Worm (Caenorhabditis elegans): ENCODE data around the gene C07G1.7.

- no peak for TF ChIP-seq F10E7.11 (tag; optimal IDR thresholded peaks at IDR 0.05)
- TF ChIP-seq bed-1 (GFP tag; IDR thresholded peaks at IDR 0.05): no peak
- no peak for TF ChIP-seq tlf-1 (GFP tag; optimal IDR thresholded peaks at IDR 0.05)
- TF ChIP-seq lin-26 (GFP tag; IDR thresholded peaks at IDR 0.05): no peak
- TF ChIP-seq F52B5.7 (tag; optimal IDR thresholded peaks at IDR 0.05): no peak
- TF ChIP-seq somi-1 (GFP tag; optimal IDR thresholded peaks at IDR 0.05): no peak
- no peak for TF ChIP-seq cebp-2 (GFP tag; IDR thresholded peaks at IDR 0.05)
- no peak for TF ChIP-seq F39B2.1 (GFP tag; IDR thresholded peaks at IDR 0.05)
Observed at ce11 chrIV:8206314-8206713, 5.3 kb downstream of the C07G1.7 start, which contains the start of gene svh-1.
